Fruit fly (Drosophila melanogaster) whole organism, wandering third instar larva: ENCODE results near the gene N.

ENCODE experiments used
- CG32264 ChIP-seq: fragments of 200-800 bp; sonication (Bioruptor generic); optimal IDR thresholded peaks from 2 replicates; lab custom pipeline; 2016; ENCODE audit warnings: missing biosample characterization, missing genetic modification characterization
- GATAd ChIP-seq: sonication (Bioruptor generic); optimal IDR thresholded peaks from 2 replicates; lab custom pipeline; 2016; ENCODE audit warnings: missing biosample characterization, missing genetic modification characterization
- Hr83 ChIP-seq: fragments of 200-300 bp; sonication (Bioruptor generic); optimal IDR thresholded peaks from 2 replicates; lab custom pipeline; 2016; ENCODE audit warnings: missing biosample characterization, mild to moderate bottlenecking, missing genetic modification characterization, moderate library complexity; ENCODE audit not compliant: poor library complexity, severe bottlenecking
- Myc ChIP-seq: fragments of >200 bp; optimal IDR thresholded peaks from 2 replicates; lab custom pipeline; 2017
- N ChIP-seq: fragments of >200 bp; optimal IDR thresholded peaks from 2 replicates; lab custom pipeline; 2018; ENCODE audit warnings: missing biosample characterization, missing external identifiers, missing genetic modification characterization
- OdsH ChIP-seq: fragments of 200-800 bp; sonication (Bioruptor generic); optimal IDR thresholded peaks from 2 replicates; lab custom pipeline; 2016; ENCODE audit warnings: missing biosample characterization, mild to moderate bottlenecking, missing genetic modification characterization
- dmrt93B ChIP-seq: fragments of 200-800 bp; sonication (Bioruptor generic); optimal IDR thresholded peaks from 2 replicates; lab custom pipeline; 2018; ENCODE audit warnings: missing biosample characterization, mild to moderate bottlenecking, missing genetic modification characterization
- h ChIP-seq: fragments of 200-800 bp; sonication (Bioruptor generic); optimal IDR thresholded peaks from 3 replicates; lab custom pipeline; 2016; ENCODE audit warnings: missing biosample characterization, mild to moderate bottlenecking, missing genetic modification characterization
- pan ChIP-seq: fragments of >200 bp; optimal IDR thresholded peaks from 2 replicates; lab custom pipeline; 2017
- psq ChIP-seq: fragments of 200-800 bp; sonication (Bioruptor generic); optimal IDR thresholded peaks from 3 replicates; lab custom pipeline; 2017; ENCODE audit warnings: missing biosample characterization, mild to moderate bottlenecking, missing genetic modification characterization, moderate library complexity
- sage ChIP-seq: fragments of 200-800 bp; sonication (Bioruptor generic); optimal IDR thresholded peaks from 2 replicates; lab custom pipeline; 2016; ENCODE audit warnings: missing biosample characterization, mild to moderate bottlenecking, missing genetic modification characterization
- sv ChIP-seq: fragments of 200-800 bp; sonication (Bioruptor generic); optimal IDR thresholded peaks from 3 replicates; lab custom pipeline; 2016; ENCODE audit warnings: missing biosample characterization, missing genetic modification characterization
- tai ChIP-seq: sonication (Bioruptor generic); optimal IDR thresholded peaks from 2 replicates; lab custom pipeline; 2016; ENCODE audit warnings: missing biosample characterization, missing genetic modification characterization
- usp ChIP-seq: fragments of >200 bp; optimal IDR thresholded peaks from 2 replicates; lab custom pipeline; 2017; ENCODE audit warnings: missing biosample characterization, missing genetic modification characterization

- no peak for TF ChIP-seq dmrt93B (GFP tag; lab: Kevin White, UChicago)
- no peak for TF ChIP-seq CG32264 (GFP tag; lab: Kevin White, UChicago)
- no peak for TF ChIP-seq psq (GFP tag; lab: Kevin White, UChicago)
- TF ChIP-seq OdsH (GFP tag; lab: Kevin White, UChicago): no peak
- TF ChIP-seq Myc: no peak
- TF ChIP-seq sage (GFP tag; lab: Kevin White, UChicago): no peak
- no peak for TF ChIP-seq N (GFP tag; lab: Kevin White, UChicago)
- no peak for TF ChIP-seq usp (GFP tag; lab: Kevin White, UChicago)
- no peak for TF ChIP-seq h (GFP tag; lab: Kevin White, UChicago)
- no peak for TF ChIP-seq pan
- no peak for TF ChIP-seq GATAd (GFP tag; lab: Kevin White, UChicago)
- TF ChIP-seq Hr83 (GFP tag; lab: Kevin White, UChicago): no peak
- no peak for TF ChIP-seq tai (GFP tag; lab: Kevin White, UChicago)
- no peak for TF ChIP-seq sv
These were observed 53.7 kb downstream of the N start for dm6 chrX:3188419-3188818.
